Worm (Caenorhabditis elegans) whole organism, young adult: Measurements from ENCODE around the gene R11H6.2.

Experiments used
- B0019.2 ChIP-seq: fragments of 200-800 bp; sonication (Bioruptor generic); conservative IDR thresholded peaks from 2 replicates; pipeline ENCODE4 v1.3.6; 2022; ENCODE audit warnings: missing genetic modification reagents, missing genetic modification characterization, missing compliant biosample characterization
- B0261.1 ChIP-seq: sonication (generic microtip); optimal IDR thresholded peaks from 2 replicates; lab custom pipeline; 2016; ENCODE audit warnings: mild to moderate bottlenecking, missing genetic modification characterization, moderate library complexity, missing compliant biosample characterization
- C06A6.2 ChIP-seq: fragments of 200-800 bp; sonication (Bioruptor generic); conservative IDR thresholded peaks from 2 replicates; pipeline ENCODE4 v1.3.6; 2022; ENCODE audit warnings: missing genetic modification characterization, missing compliant biosample characterization
- F49E8.2 ChIP-seq: sonication (generic microtip); optimal IDR thresholded peaks from 3 replicates; lab custom pipeline; 2017; ENCODE audit warnings: missing genetic modification characterization, mild to moderate bottlenecking, missing compliant biosample characterization, antibody characterized with exemption, moderate library complexity; ENCODE audit not compliant: insufficient read depth
- F57C9.4 ChIP-seq: sonication (generic microtip); optimal IDR thresholded peaks from 2 replicates; lab custom pipeline; 2017; ENCODE audit warnings: mild to moderate bottlenecking, missing genetic modification characterization, missing compliant biosample characterization
- K11D2.4 ChIP-seq: fragments of 200-800 bp; sonication (Bioruptor generic); IDR thresholded peaks from 2 replicates; pipeline ENCODE4 v1.3.6; 2022; ENCODE audit warnings: missing genetic modification reagents, missing genetic modification characterization, missing compliant biosample characterization
- Y56A3A.18 ChIP-seq: fragments of 200-800 bp; sonication (Bioruptor generic); IDR thresholded peaks from 2 replicates; pipeline ENCODE4 v1.3.6; 2022; ENCODE audit warnings: missing genetic modification reagents, missing genetic modification characterization, missing compliant biosample characterization
- ZK185.1 ChIP-seq: sonication (generic microtip); optimal IDR thresholded peaks from 2 replicates; lab custom pipeline; 2016; ENCODE audit warnings: mild to moderate bottlenecking, missing genetic modification characterization, missing compliant biosample characterization; ENCODE audit not compliant: poor library complexity, severe bottlenecking
- aptf-3 ChIP-seq: fragments of 200-800 bp; sonication (Bioruptor generic); IDR thresholded peaks from 2 replicates; pipeline ENCODE4 v1.3.6; 2022; ENCODE audit warnings: missing genetic modification characterization, missing compliant biosample characterization
- attf-3 ChIP-seq: fragments of 200-800 bp; sonication (Bioruptor generic); conservative IDR thresholded peaks from 2 replicates; pipeline ENCODE4 v1.3.6; 2022; ENCODE audit warnings: missing genetic modification reagents, missing genetic modification characterization, missing compliant biosample characterization
- attf-5 ChIP-seq: fragments of 200-800 bp; sonication (Bioruptor generic); optimal IDR thresholded peaks from 2 replicates; lab custom pipeline; 2018; ENCODE audit warnings: mild to moderate bottlenecking, missing genetic modification characterization, missing compliant biosample characterization
- ccch-3 ChIP-seq: fragments of 200-800 bp; sonication (Bioruptor generic); optimal IDR thresholded peaks from 2 replicates; lab custom pipeline; 2018; ENCODE audit warnings: mild to moderate bottlenecking, missing genetic modification characterization, missing compliant biosample characterization
- cebp-2 ChIP-seq: fragments of 200-800 bp; sonication (Bioruptor generic); IDR thresholded peaks from 2 replicates; pipeline ENCODE4 v1.3.6; 2022; ENCODE audit warnings: missing genetic modification characterization, missing compliant biosample characterization
- ceh-91 ChIP-seq: fragments of 200-800 bp; sonication (Bioruptor generic); IDR thresholded peaks from 2 replicates; pipeline ENCODE4 v1.3.6; 2022; ENCODE audit warnings: missing genetic modification reagents, missing genetic modification characterization, missing compliant biosample characterization
- efl-1 ChIP-seq: fragments of 150-350 bp; optimal IDR thresholded peaks from 2 replicates; lab custom pipeline; 2014; ENCODE audit warnings: missing biosample characterization, missing genetic modification reagents, missing genetic modification characterization
- hmg-1.2 ChIP-seq: fragments of 200-800 bp; sonication (Bioruptor generic); IDR thresholded peaks from 2 replicates; pipeline ENCODE4 v1.3.6; 2022; ENCODE audit warnings: missing genetic modification reagents, missing genetic modification characterization, missing compliant biosample characterization
- lin-40 ChIP-seq: sonication (generic microtip); optimal IDR thresholded peaks from 2 replicates; lab custom pipeline; 2016; ENCODE audit warnings: missing genetic modification characterization, mild to moderate bottlenecking, missing compliant biosample characterization, missing genotype, missing genetic modification reagents
- lsy-27 ChIP-seq: sonication (generic microtip); optimal IDR thresholded peaks from 2 replicates; lab custom pipeline; 2017; ENCODE audit warnings: missing genetic modification characterization, mild to moderate bottlenecking, missing compliant biosample characterization, antibody characterized with exemption, missing genotype, borderline replicate concordance; ENCODE audit not compliant: insufficient read depth
- madf-6 ChIP-seq: fragments of 200-800 bp; sonication (Bioruptor generic); IDR thresholded peaks from 2 replicates; pipeline ENCODE4 v1.3.6; 2022; ENCODE audit warnings: missing genetic modification reagents, missing genetic modification characterization, missing compliant biosample characterization
- madf-8 ChIP-seq: fragments of 200-800 bp; sonication (Bioruptor generic); conservative IDR thresholded peaks from 2 replicates; pipeline ENCODE4 v1.3.6; 2022; ENCODE audit warnings: missing genetic modification reagents, missing genetic modification characterization, missing compliant biosample characterization
- mxl-1 ChIP-seq: sonication (generic microtip); optimal IDR thresholded peaks from 2 replicates; lab custom pipeline; 2016; ENCODE audit warnings: missing genetic modification characterization, missing compliant biosample characterization
- nhr-80 ChIP-seq: sonication (generic microtip); optimal IDR thresholded peaks from 2 replicates; lab custom pipeline; 2016; ENCODE audit warnings: missing genetic modification characterization, missing compliant biosample characterization
- nhr-90 ChIP-seq: sonication (generic microtip); optimal IDR thresholded peaks from 2 replicates; lab custom pipeline; 2016; ENCODE audit warnings: missing genotype, mild to moderate bottlenecking, missing genetic modification characterization, missing compliant biosample characterization
- pbrm-1 ChIP-seq: fragments of 200-800 bp; sonication (Bioruptor generic); IDR thresholded peaks from 2 replicates; pipeline ENCODE4 v1.3.6; 2022; ENCODE audit warnings: missing genetic modification reagents, missing genetic modification characterization, missing compliant biosample characterization
- pha-4 ChIP-seq: fragments of 150-350 bp; sonication (generic microtip); optimal IDR thresholded peaks from 2 replicates; lab custom pipeline; 2014; ENCODE audit warnings: missing biosample characterization, missing genetic modification reagents, missing genetic modification characterization
- snpc-1.3 ChIP-seq: sonication (generic microtip); optimal IDR thresholded peaks from 2 replicates; lab custom pipeline; 2017; ENCODE audit warnings: missing genetic modification characterization, mild to moderate bottlenecking, missing compliant biosample characterization, antibody characterized with exemption, moderate library complexity, missing genotype, missing genetic modification reagents; ENCODE audit not compliant: insufficient read depth
- unc-130 ChIP-seq: sonication (generic microtip); optimal IDR thresholded peaks from 2 replicates; lab custom pipeline; 2016; ENCODE audit warnings: missing genetic modification reagents, missing genetic modification characterization, missing compliant biosample characterization
- xnd-1 ChIP-seq: sonication (generic microtip); optimal IDR thresholded peaks from 2 replicates; lab custom pipeline; 2016; ENCODE audit warnings: missing genotype, missing genetic modification reagents, missing genetic modification characterization, missing compliant biosample characterization
- ztf-22 ChIP-seq: fragments of 200-800 bp; sonication (Bioruptor generic); optimal IDR thresholded peaks from 2 replicates; lab custom pipeline; 2018; ENCODE audit warnings: mild to moderate bottlenecking, missing genetic modification characterization, moderate library complexity, missing compliant biosample characterization
- ztf-3 ChIP-seq: fragments of 200-800 bp; sonication (Bioruptor generic); optimal IDR thresholded peaks from 2 replicates; lab custom pipeline; 2018; ENCODE audit warnings: mild to moderate bottlenecking, missing genetic modification characterization, missing compliant biosample characterization

R11H6.2 gene

ce11 chrV:14559312-14559711 lies 38.5 kb upstream of the R11H6.2 start, which contains the start of gene srt-32:
TSS of gene srt-32 (plus strand) at chrV:14559612.
- TF ChIP-seq C06A6.2 (GFP tag; lab: Robert Waterston, UW), result no peak
- TF ChIP-seq F57C9.4 (tag; lab: Kevin White, UChicago), result no peak
- TF ChIP-seq, all 124 proteins: peak for 0

ce11 chrV:14562589-14562988 lies 35.2 kb upstream of the R11H6.2 start, which contains the start of gene C53A5.11:
TSS of gene C53A5.11 (plus strand) at chrV:14562889.
- TF ChIP-seq B0019.2 (GFP tag; lab: Robert Waterston, UW) (no peak), F49E8.2 (tag; lab: Kevin White, UChicago) (no peak), Y56A3A.18 (GFP tag; lab: Robert Waterston, UW) (no peak)

ce11 chrV:14576745-14577373 lies 20.9 kb upstream of the R11H6.2 start:
- TF ChIP-seq cebp-2 (no peak), ztf-3 (GFP tag; lab: Kevin White, UChicago) (no peak)

- TF ChIP-seq nhr-80 (no peak), xnd-1 (no peak), mxl-1 (no peak), ZK185.1 (no peak), ztf-22 (no peak)
Observed at ce11 chrV:14579619-14580018, 18.2 kb upstream of the R11H6.2 start, which contains the start of gene gar-3. TSS of gene gar-3 (minus strand) at chrV:14579719.

ce11 chrV:14585351-14585750 lies 12.5 kb upstream of the R11H6.2 start, which contains the start of gene Y40H4A.2:
TSS of gene Y40H4A.2 (minus strand) at chrV:14585451.
- no peak for TF ChIP-seq pbrm-1
- no peak for TF ChIP-seq aptf-3 (GFP tag; lab: Robert Waterston, UW)
- TF ChIP-seq unc-130 (GFP tag; lab: Kevin White, UChicago), result no peak
- TF ChIP-seq attf-3 (GFP tag; lab: Robert Waterston, UW), result no peak
- no peak for TF ChIP-seq snpc-1.3 (tag; lab: Kevin White, UChicago)
- TF ChIP-seq ceh-91 (GFP tag; lab: Robert Waterston, UW), result no peak
- TF ChIP-seq nhr-90 (tag; lab: Kevin White, UChicago), result no peak
- TF ChIP-seq ccch-3, result no peak
- no peak for TF ChIP-seq B0261.1 (tag; lab: Kevin White, UChicago)
- TF ChIP-seq lsy-27 (tag; lab: Kevin White, UChicago), result no peak

ce11 chrV:14594103-14594502 lies 3.7 kb upstream of the R11H6.2 start:
- TF ChIP-seq K11D2.4 (GFP tag; lab: Robert Waterston, UW) (no peak), lin-40 (no peak), xnd-1 (peak; percentile 47), pha-4 (tag; lab: Kevin White, UChicago) (no peak), ceh-91 (GFP tag; lab: Robert Waterston, UW) (peak; percentile 22; the same call in 1 of the 2 replicates), hmg-1.2 (0 out of 2 replicates have a peak, but pooled peaks have one; percentile 8), attf-5 (GFP tag; lab: Kevin White, UChicago) (no peak), efl-1 (GFP tag; lab: Kevin White, UChicago) (peak; percentile 38), madf-6 (GFP tag; lab: Robert Waterston, UW) (peak; percentile 73), madf-8 (GFP tag; lab: Robert Waterston, UW) (peak; percentile 51)
